Fruit fly (Drosophila melanogaster): ENCODE results near the gene CG5646.

- TF ChIP-seq CG17806 (tag; optimal IDR thresholded peaks at IDR 0.05) (peak; percentile 37), rn (GFP tag; IDR thresholded peaks at IDR 0.05) (peak; percentile 38; the same call in 1 of the 2 replicates), Snoo (tag; optimal IDR thresholded peaks at IDR 0.05) (peak; percentile 50), Pif1A (GFP tag; optimal IDR thresholded peaks at IDR 0.05) (peak; percentile 44), CG32121 (GFP tag; IDR thresholded peaks at IDR 0.05) (peak; percentile 59), Ets98B (GFP tag; IDR thresholded peaks at IDR 0.05) (peak; percentile 62)
Observed at dm6 chr3R:27607218-27607929, 46.3 kb upstream of the CG5646 start, which contains the start of the genes dsd and Tusp.

Measured in whole organism, pupa.